Worm (Caenorhabditis elegans) whole organism, L4/young adult: ENCODE data around the gene madf-9.

Experiments used
- W03F9.2 ChIP-seq: fragments of 150-350 bp; optimal IDR thresholded peaks from 2 replicates; lab custom pipeline; 2014; ENCODE audit warnings: missing biosample characterization, missing genetic modification characterization
- dao-5 ChIP-seq: sonication (generic microtip); optimal IDR thresholded peaks from 2 replicates; lab custom pipeline; 2016; ENCODE audit warnings: missing genotype, missing genetic modification characterization, moderate library complexity, missing compliant biosample characterization
- him-1 ChIP-seq: sonication (generic microtip); optimal IDR thresholded peaks from 2 replicates; lab custom pipeline; 2016; ENCODE audit warnings: missing genotype, missing genetic modification reagents, missing genetic modification characterization, missing compliant biosample characterization

DNA sequence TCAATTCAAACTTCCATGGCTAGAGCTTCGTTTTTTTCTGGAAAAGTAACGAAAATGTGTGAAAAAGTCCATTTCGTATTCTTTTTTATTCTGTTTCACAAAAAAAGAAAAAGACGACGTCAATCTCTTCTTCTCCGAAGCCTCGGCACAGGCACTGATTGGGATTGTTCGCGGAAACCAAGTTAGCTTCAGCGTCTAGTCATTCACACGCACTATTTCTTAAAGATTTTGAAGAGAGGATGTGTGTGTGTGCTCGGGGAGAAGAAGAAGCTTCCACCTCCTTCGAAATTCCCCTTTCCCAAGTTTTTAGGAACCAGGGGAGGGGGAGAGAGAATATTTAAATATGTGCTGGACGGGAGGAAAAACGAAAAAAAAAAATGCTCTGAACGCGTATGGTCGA, 10.4 kb upstream of the madf-9 start:
- TF ChIP-seq him-1: no peak
- no peak for TF ChIP-seq W03F9.2 (tag; lab: Kevin White, UChicago)
- TF ChIP-seq dao-5 (tag; lab: Kevin White, UChicago): no peak
